Worm (Caenorhabditis elegans): ENCODE results near the gene srh-169.

The srh-169 gene

DNA sequence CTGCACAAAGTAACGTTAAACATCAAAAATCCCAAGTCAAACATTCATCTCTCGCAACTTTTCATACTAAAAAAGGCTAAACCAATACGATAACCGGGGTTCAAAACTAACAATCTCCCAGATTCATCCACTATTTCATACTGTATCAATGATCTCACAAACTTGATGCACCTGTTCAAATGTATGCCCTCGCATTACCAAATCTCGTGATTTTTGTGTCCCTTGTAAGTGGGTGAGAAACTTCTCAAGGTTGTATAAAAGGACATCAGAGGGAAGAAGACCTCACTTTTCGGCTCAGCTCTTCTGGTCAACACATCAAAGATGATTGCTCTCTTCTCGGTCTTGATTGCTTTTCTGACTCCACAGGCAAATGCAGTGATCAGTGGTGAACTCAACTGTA lies 4.0 kb upstream of the srh-169 start, which contains the start of gene phat-3:
TSS of gene phat-3 (plus strand) at position 301 of the 400 bp plus-strand sequence.
- TF ChIP-seq bed-3 (GFP tag; optimal IDR thresholded peaks at IDR 0.05) (no peak), sptf-1 (tag; optimal IDR thresholded peaks at IDR 0.05) (no peak), ceh-39 (tag; optimal IDR thresholded peaks at IDR 0.05) (no peak), ceh-43 (GFP tag; optimal IDR thresholded peaks at IDR 0.05) (no peak), lin-13 (tag; optimal IDR thresholded peaks at IDR 0.05) (no peak), ceh-83 (GFP tag; optimal IDR thresholded peaks at IDR 0.05) (no peak), mab-5 (tag; optimal IDR thresholded peaks at IDR 0.05) (no peak), cnd-1 (tag; optimal IDR thresholded peaks at IDR 0.05) (no peak), ces-1 (GFP tag; optimal IDR thresholded peaks at IDR 0.05) (no peak), mls-2 (tag; optimal IDR thresholded peaks at IDR 0.05) (no peak), M03D4.4 (tag; optimal IDR thresholded peaks at IDR 0.05) (no peak), ztf-11 (tag; optimal IDR thresholded peaks at IDR 0.05) (no peak)

- TF ChIP-seq flh-1 (GFP tag; optimal IDR thresholded peaks at IDR 0.05) (no peak), blmp-1 (tag; optimal IDR thresholded peaks at IDR 0.05) (no peak), elt-1 (tag; optimal IDR thresholded peaks at IDR 0.05; ENCODE audit: borderline replicate concordance, insufficient read depth) (no peak), ztf-11 (tag; optimal IDR thresholded peaks at IDR 0.05) (no peak), unc-120 (tag; optimal IDR thresholded peaks at IDR 0.05; ENCODE audit: poor library complexity, severe bottlenecking) (no peak), sptf-1 (tag; optimal IDR thresholded peaks at IDR 0.05) (no peak), bed-3 (GFP tag; optimal IDR thresholded peaks at IDR 0.05) (no peak), cnd-1 (tag; optimal IDR thresholded peaks at IDR 0.05) (no peak), lsy-2 (tag; optimal IDR thresholded peaks at IDR 0.05) (no peak), pha-4 (tag; optimal IDR thresholded peaks at IDR 0.05) (no peak), ces-1 (GFP tag; optimal IDR thresholded peaks at IDR 0.05) (no peak), lin-13 (tag; optimal IDR thresholded peaks at IDR 0.05) (no peak), snpc-4 (tag; optimal IDR thresholded peaks at IDR 0.05) (no peak)
Observed at ce11 chrV:4046122-4046521, 1.5 kb upstream of the srh-169 start, which contains the start of gene phat-7. TSS of gene phat-7 (plus strand) at chrV:4046422.

- no peak for TF ChIP-seq sem-2 (GFP tag; optimal IDR thresholded peaks at IDR 0.05)
- no peak for TF ChIP-seq mls-2 (tag; optimal IDR thresholded peaks at IDR 0.05)
- no peak for TF ChIP-seq zip-8 (tag; optimal IDR thresholded peaks at IDR 0.05)
- no peak for TF ChIP-seq mab-5 (tag; optimal IDR thresholded peaks at IDR 0.05)
- TF ChIP-seq lsy-2 (tag; optimal IDR thresholded peaks at IDR 0.05) = no peak
- TF ChIP-seq drap-1 (GFP tag; optimal IDR thresholded peaks at IDR 0.05) = no peak
- TF ChIP-seq unc-39 (tag; optimal IDR thresholded peaks at IDR 0.05) = no peak
- no peak for TF ChIP-seq hlh-1 (tag; optimal IDR thresholded peaks at IDR 0.05)
- TF ChIP-seq ceh-83 (GFP tag; optimal IDR thresholded peaks at IDR 0.05) = no peak
- TF ChIP-seq ces-1 (GFP tag; optimal IDR thresholded peaks at IDR 0.05) = no peak
- TF ChIP-seq mep-1 (tag; optimal IDR thresholded peaks at IDR 0.05) = no peak
- no peak for TF ChIP-seq ztf-11 (tag; optimal IDR thresholded peaks at IDR 0.05)
Observed at ce11 chrV:4055025-4055424, 7.4 kb downstream of the srh-169 start, which contains the start of gene djr-1.2. TSS of gene djr-1.2 (minus strand) at chrV:4055125.

DNA sequence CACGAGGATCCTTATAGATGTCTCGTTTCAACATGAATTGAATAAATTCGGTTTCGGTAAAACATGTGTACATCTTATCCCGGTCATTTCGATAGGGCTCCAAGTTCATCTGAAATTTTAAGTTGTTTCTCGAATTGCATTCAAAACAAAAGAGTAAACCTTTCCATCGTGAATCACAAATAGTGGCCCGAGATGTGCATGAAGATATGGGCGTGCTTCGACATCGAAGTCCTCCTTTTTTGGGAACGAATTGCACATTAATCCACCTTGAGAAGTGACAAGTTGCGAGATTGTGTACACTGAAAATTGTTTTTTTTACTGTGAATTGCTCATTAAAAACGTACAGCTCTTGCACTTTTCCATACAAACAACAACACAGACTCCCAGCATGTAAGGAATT lies 8.6 kb downstream of the srh-169 start:
- TF ChIP-seq nhr-76 (tag; optimal IDR thresholded peaks at IDR 0.05) (no peak), tbx-8 (GFP tag; optimal IDR thresholded peaks at IDR 0.05) (no peak), elt-3 (tag; optimal IDR thresholded peaks at IDR 0.05) (no peak), cnd-1 (tag; optimal IDR thresholded peaks at IDR 0.05) (no peak), nhr-2 (tag; optimal IDR thresholded peaks at IDR 0.05) (no peak), ztf-11 (tag; optimal IDR thresholded peaks at IDR 0.05) (no peak), sem-2 (GFP tag; optimal IDR thresholded peaks at IDR 0.05) (no peak), blmp-1 (tag; optimal IDR thresholded peaks at IDR 0.05) (no peak), ceh-43 (GFP tag; optimal IDR thresholded peaks at IDR 0.05) (no peak), zip-8 (tag; optimal IDR thresholded peaks at IDR 0.05) (no peak), ceh-83 (GFP tag; optimal IDR thresholded peaks at IDR 0.05) (no peak), drap-1 (GFP tag; optimal IDR thresholded peaks at IDR 0.05) (no peak), bed-3 (GFP tag; optimal IDR thresholded peaks at IDR 0.05) (no peak), mep-1 (tag; optimal IDR thresholded peaks at IDR 0.05) (no peak), pha-4 (tag; optimal IDR thresholded peaks at IDR 0.05) (no peak), snpc-4 (tag; optimal IDR thresholded peaks at IDR 0.05) (no peak), elt-1 (tag; optimal IDR thresholded peaks at IDR 0.05; ENCODE audit: borderline replicate concordance, insufficient read depth) (no peak), lin-13 (tag; optimal IDR thresholded peaks at IDR 0.05) (no peak), mab-5 (tag; optimal IDR thresholded peaks at IDR 0.05) (no peak), nhr-12 (tag; optimal IDR thresholded peaks at IDR 0.05) (no peak)

DNA sequence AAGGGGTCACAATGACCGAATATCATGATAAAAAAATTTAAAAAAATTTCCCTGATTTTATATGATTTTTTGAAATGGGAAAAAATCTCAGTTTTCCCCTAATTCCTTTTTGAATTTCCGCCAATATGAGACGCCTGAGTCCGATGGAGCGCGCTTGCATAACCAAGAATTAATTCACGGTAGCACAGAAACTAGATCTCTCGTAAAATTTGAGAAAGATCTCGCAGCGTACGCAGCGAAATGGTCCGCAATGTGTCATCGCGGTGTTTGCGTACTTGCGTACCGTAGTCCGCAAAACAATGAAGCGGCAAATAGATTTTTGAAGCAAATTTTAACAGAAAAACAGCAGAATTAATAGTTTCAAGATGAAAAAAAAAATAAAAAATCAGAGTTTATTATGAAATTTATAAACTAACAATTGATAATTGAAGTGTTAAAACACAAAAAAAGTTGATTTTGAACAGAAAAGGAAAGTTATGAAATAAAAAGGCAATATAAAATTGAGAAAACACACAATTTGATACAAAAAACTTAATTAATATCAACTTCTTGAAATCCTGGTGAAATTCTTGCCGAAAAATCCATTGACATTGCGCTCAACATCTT lies 16.0 kb downstream of the srh-169 start:
- TF ChIP-seq lsy-2 (tag; optimal IDR thresholded peaks at IDR 0.05) = peak; percentile 86

Data from whole organism, mixed stage, embryonic.